Fruit fly (Drosophila melanogaster) whole organism, prepupa: ENCODE measurements around the gene xit.

ENCODE experiments used
- CG10669 ChIP-seq: fragments of 200-800 bp; sonication (Bioruptor generic); optimal IDR thresholded peaks from 3 replicates; lab custom pipeline; 2018; ENCODE audit warnings: missing biosample characterization, mild to moderate bottlenecking, missing genetic modification characterization, moderate library complexity
- CG11294 ChIP-seq: fragments of 200-800 bp; sonication (Bioruptor generic); IDR thresholded peaks from 2 replicates; pipeline ENCODE4 v1.3.6; 2022; ENCODE audit warnings: missing biosample characterization, missing genetic modification characterization
- CG11762 ChIP-seq: fragments of 200-800 bp; sonication (Bioruptor generic); optimal IDR thresholded peaks from 3 replicates; lab custom pipeline; 2016; ENCODE audit warnings: missing biosample characterization, missing genetic modification characterization; ENCODE audit not compliant: insufficient read depth
- CG11902 ChIP-seq: fragments of 200-800 bp; sonication (Bioruptor generic); optimal IDR thresholded peaks from 3 replicates; lab custom pipeline; 2016; ENCODE audit warnings: missing biosample characterization, missing genetic modification characterization
- CG15336 ChIP-seq: fragments of 200-800 bp; sonication (Bioruptor generic); IDR thresholded peaks from 2 replicates; pipeline ENCODE4 v1.3.6; 2022; ENCODE audit warnings: missing biosample characterization, missing genetic modification characterization
- CG1621 ChIP-seq: fragments of 200-800 bp; sonication (Bioruptor generic); optimal IDR thresholded peaks from 3 replicates; lab custom pipeline; 2018; ENCODE audit warnings: missing biosample characterization, mild to moderate bottlenecking, missing genetic modification characterization
- CG16779 ChIP-seq: fragments of 200-800 bp; sonication (Bioruptor generic); optimal IDR thresholded peaks from 3 replicates; lab custom pipeline; 2017; ENCODE audit warnings: missing biosample characterization, mild to moderate bottlenecking, missing genetic modification characterization
- CG3032 ChIP-seq: fragments of 200-800 bp; optimal IDR thresholded peaks from 2 replicates; lab custom pipeline; 2019; ENCODE audit warnings: missing biosample characterization, mild to moderate bottlenecking, missing genetic modification characterization, moderate library complexity
- CG32006 ChIP-seq: fragments of 200-800 bp; sonication (Bioruptor generic); optimal IDR thresholded peaks from 3 replicates; lab custom pipeline; 2017; ENCODE audit warnings: missing biosample characterization, mild to moderate bottlenecking, missing genetic modification characterization
- CG34406 ChIP-seq: fragments of 200-800 bp; sonication (Bioruptor generic); optimal IDR thresholded peaks from 3 replicates; lab custom pipeline; 2016; ENCODE audit warnings: missing biosample characterization, missing genetic modification characterization
- CG3919 ChIP-seq: fragments of 200-800 bp; sonication (Bioruptor generic); optimal IDR thresholded peaks from 3 replicates; lab custom pipeline; 2016; ENCODE audit warnings: missing biosample characterization, missing genetic modification characterization
- CG4318 ChIP-seq: fragments of 200-800 bp; sonication (Bioruptor generic); optimal IDR thresholded peaks from 3 replicates; lab custom pipeline; 2017; ENCODE audit warnings: missing biosample characterization, mild to moderate bottlenecking, missing genetic modification characterization
- CG6163 ChIP-seq: fragments of 200-800 bp; sonication (Bioruptor generic); IDR thresholded peaks from 3 replicates; pipeline ENCODE4 v1.3.6; 2022; ENCODE audit warnings: missing biosample characterization, missing genetic modification characterization
- CG6792 ChIP-seq: fragments of 200-800 bp; sonication (Bioruptor generic); optimal IDR thresholded peaks from 3 replicates; lab custom pipeline; 2016; ENCODE audit warnings: missing biosample characterization, missing genetic modification characterization
- CG6854 ChIP-seq: fragments of 200-800 bp; sonication (Bioruptor generic); optimal IDR thresholded peaks from 2 replicates; lab custom pipeline; 2017; ENCODE audit warnings: missing biosample characterization, mild to moderate bottlenecking, missing genetic modification characterization
- CG8119 ChIP-seq: fragments of 200-800 bp; sonication (Bioruptor generic); IDR thresholded peaks from 3 replicates; pipeline ENCODE4 v1.3.6; 2022; ENCODE audit warnings: missing biosample characterization, missing genetic modification characterization
- CG8319 ChIP-seq: fragments of 200-800 bp; sonication (Bioruptor generic); optimal IDR thresholded peaks from 3 replicates; lab custom pipeline; 2016; ENCODE audit warnings: missing biosample characterization, missing genetic modification characterization
- Eip78C ChIP-seq: fragments of 200-800 bp; sonication (Bioruptor generic); peaks from one replicate; lab custom pipeline; 2016; ENCODE audit warnings: missing biosample characterization, missing genetic modification characterization
- Eip93F ChIP-seq: fragments of 200-800 bp; sonication (Bioruptor generic); optimal IDR thresholded peaks from 2 replicates; lab custom pipeline; 2016; ENCODE audit warnings: missing biosample characterization, mild to moderate bottlenecking, missing genetic modification characterization
- Ets21C ChIP-seq: fragments of 200-800 bp; sonication (Bioruptor generic); optimal IDR thresholded peaks from 3 replicates; lab custom pipeline; 2016; ENCODE audit warnings: missing biosample characterization, missing genetic modification characterization
- Ets96B ChIP-seq: fragments of 200-800 bp; optimal IDR thresholded peaks from 2 replicates; lab custom pipeline; 2019; ENCODE audit warnings: missing biosample characterization, mild to moderate bottlenecking, missing genetic modification characterization, moderate library complexity
- Gug ChIP-seq: fragments of 200-800 bp; sonication (Bioruptor generic); IDR thresholded peaks from 2 replicates; pipeline ENCODE4 v1.3.6; 2022; ENCODE audit warnings: missing biosample characterization, missing genetic modification characterization
- Hr38 ChIP-seq: sonication (Bioruptor generic); optimal IDR thresholded peaks from 2 replicates; lab custom pipeline; 2016; ENCODE audit warnings: missing biosample characterization, missing genetic modification characterization
- Hr39 ChIP-seq: fragments of 200-800 bp; sonication (Bioruptor generic); optimal IDR thresholded peaks from 2 replicates; lab custom pipeline; 2016; ENCODE audit warnings: missing biosample characterization, missing genetic modification characterization
- Hr4 ChIP-seq: fragments of 200-800 bp; sonication (Bioruptor generic); optimal IDR thresholded peaks from 3 replicates; lab custom pipeline; 2016; ENCODE audit warnings: missing biosample characterization, missing genetic modification characterization
- Lpt ChIP-seq: fragments of 200-800 bp; sonication (Bioruptor generic); optimal IDR thresholded peaks from 3 replicates; lab custom pipeline; 2016; ENCODE audit warnings: missing biosample characterization, missing genetic modification characterization
- Met ChIP-seq: fragments of 200-800 bp; sonication (Bioruptor generic); optimal IDR thresholded peaks from 3 replicates; lab custom pipeline; 2016; ENCODE audit warnings: missing biosample characterization, missing genetic modification characterization
- OdsH ChIP-seq: fragments of 200-800 bp; sonication (Bioruptor generic); optimal IDR thresholded peaks from 3 replicates; lab custom pipeline; 2016; ENCODE audit warnings: missing biosample characterization, missing genetic modification characterization
- Sox102F ChIP-seq: fragments of 200-800 bp; sonication (Bioruptor generic); optimal IDR thresholded peaks from 2 replicates; lab custom pipeline; 2016; ENCODE audit warnings: missing biosample characterization, mild to moderate bottlenecking, missing genetic modification characterization
- achi ChIP-seq: fragments of 200-800 bp; sonication (Bioruptor generic); optimal IDR thresholded peaks from 3 replicates; lab custom pipeline; 2016; ENCODE audit warnings: missing biosample characterization, missing genetic modification characterization
- acj6 ChIP-seq: fragments of 200-800 bp; sonication (Bioruptor generic); optimal IDR thresholded peaks from 3 replicates; lab custom pipeline; 2016; ENCODE audit warnings: missing biosample characterization, missing genetic modification characterization
- cyc ChIP-seq: fragments of 200-800 bp; sonication (Bioruptor generic); optimal IDR thresholded peaks from 3 replicates; lab custom pipeline; 2016; ENCODE audit warnings: missing biosample characterization, missing genetic modification characterization
- dac ChIP-seq: fragments of 200-800 bp; sonication (Bioruptor generic); optimal IDR thresholded peaks from 2 replicates; lab custom pipeline; 2017; ENCODE audit warnings: missing biosample characterization, mild to moderate bottlenecking, missing genetic modification characterization
- dsx ChIP-seq: fragments of 200-800 bp; optimal IDR thresholded peaks from 3 replicates; lab custom pipeline; 2019; ENCODE audit warnings: missing biosample characterization, mild to moderate bottlenecking, missing genetic modification characterization, moderate library complexity; ENCODE audit not compliant: poor library complexity, severe bottlenecking
- eg ChIP-seq: fragments of 200-800 bp; sonication (Bioruptor generic); IDR thresholded peaks from 3 replicates; pipeline ENCODE4 v1.3.6; 2022; ENCODE audit warnings: missing biosample characterization, missing genetic modification characterization
- fd59A ChIP-seq: fragments of 200-800 bp; sonication (Bioruptor generic); optimal IDR thresholded peaks from 2 replicates; lab custom pipeline; 2017; ENCODE audit warnings: missing biosample characterization, mild to moderate bottlenecking, missing genetic modification characterization, missing genetic modification reagents
- fkh ChIP-seq: fragments of 200-800 bp; sonication (Bioruptor generic); optimal IDR thresholded peaks from 3 replicates; lab custom pipeline; 2017; ENCODE audit warnings: missing biosample characterization, mild to moderate bottlenecking, missing genetic modification characterization, moderate library complexity
- lz ChIP-seq: fragments of 200-800 bp; sonication (Bioruptor generic); optimal IDR thresholded peaks from 3 replicates; lab custom pipeline; 2016; ENCODE audit warnings: missing biosample characterization, missing genetic modification characterization
- net ChIP-seq: fragments of 200-800 bp; sonication (Bioruptor generic); optimal IDR thresholded peaks from 3 replicates; lab custom pipeline; 2016; ENCODE audit warnings: missing biosample characterization, missing genetic modification characterization
- salr ChIP-seq, 2 experiments: fragments of 200-800 bp; sonication (Bioruptor generic); optimal IDR thresholded peaks; 3 replicates each; lab custom pipeline; 2016 to 2018; ENCODE audit warnings: missing biosample characterization in 2 of 2, missing genetic modification characterization in 2 of 2, mild to moderate bottlenecking in 1 of 2
- ss ChIP-seq, 2 experiments: fragments of 200-800 bp; sonication (Bioruptor generic); optimal IDR thresholded peaks; 2 replicates in 1 of 2; 3 replicates in 1 of 2; lab custom pipeline; 2017 to 2018; ENCODE audit warnings: mild to moderate bottlenecking in 2 of 2, missing biosample characterization in 2 of 2, missing genetic modification characterization in 2 of 2, moderate library complexity in 1 of 2
- topi ChIP-seq: fragments of 200-800 bp; sonication (Bioruptor generic); optimal IDR thresholded peaks from 3 replicates; lab custom pipeline; 2016; ENCODE audit warnings: missing biosample characterization, missing genetic modification characterization
- vri ChIP-seq: fragments of 200-800 bp; sonication (Bioruptor generic); optimal IDR thresholded peaks from 3 replicates; lab custom pipeline; 2016; ENCODE audit warnings: missing biosample characterization, mild to moderate bottlenecking, missing genetic modification characterization

Gene xit

dm6 chrX:6859756-6860412 is 39.1 kb downstream of the xit start (continued):
- TF ChIP-seq dac (GFP tag; lab: Kevin White, UChicago) (no peak), CG11902 (GFP tag; lab: Kevin White, UChicago) (peak; percentile 82), OdsH (GFP tag; lab: Kevin White, UChicago) (peak; percentile 13), lz (GFP tag; lab: Kevin White, UChicago) (peak; percentile 83), Met (GFP tag; lab: Kevin White, UChicago) (peak; percentile 82), Eip78C (GFP tag; lab: Kevin White, UChicago) (peak; percentile 82), CG6792 (GFP tag; lab: Kevin White, UChicago) (peak; percentile 13), CG6854 (GFP tag; lab: Kevin White, UChicago) (peak; percentile 64), CG11762 (GFP tag; lab: Kevin White, UChicago) (peak; percentile 67), ss (GFP tag; optimal IDR thresholded peaks at IDR 0.05; lab: Kevin White, UChicago) (no peak), CG4318 (GFP tag; lab: Kevin White, UChicago) (peak; percentile 9), CG15336 (GFP tag; lab: Robert Waterston, UW) (no peak), Sox102F (GFP tag; lab: Kevin White, UChicago) (peak; percentile 31), net (GFP tag; lab: Kevin White, UChicago) (peak; percentile 30), cyc (GFP tag; lab: Kevin White, UChicago) (peak; percentile 88), CG34406 (GFP tag; lab: Kevin White, UChicago) (peak; percentile 32)

- peak; percentile 20 for TF ChIP-seq CG32006 (GFP tag; lab: Kevin White, UChicago)
- TF ChIP-seq CG8119 (GFP tag; lab: Robert Waterston, UW): peak; percentile 58; the same call in 2 of the 3 replicates
- no peak for TF ChIP-seq CG11294
- peak; percentile 10 to 32 for TF ChIP-seq ss (GFP tag; optimal IDR thresholded peaks at IDR 0.05; lab: Kevin White, UChicago)
- no peak for TF ChIP-seq lz (GFP tag; lab: Kevin White, UChicago)
- TF ChIP-seq Hr4 (GFP tag; lab: Kevin White, UChicago): peak; percentile 46
- peak; percentile 44 for TF ChIP-seq fkh
- TF ChIP-seq CG3032 (tag; lab: Kevin White, UChicago): no peak
- 0 out of 2 replicates have a peak, but pooled peaks have one; percentile 13 for TF ChIP-seq CG15336 (GFP tag; lab: Robert Waterston, UW)
These were observed 39.7 kb downstream of the xit start for dm6 chrX:6860413-6861089.

dm6 chrX:6861523-6862077 is 40.8 kb downstream of the xit start:
- TF ChIP-seq Ets21C (GFP tag; lab: Kevin White, UChicago) (peak; percentile 69), net (GFP tag; lab: Kevin White, UChicago) (peak; percentile 55), topi (GFP tag; lab: Kevin White, UChicago) (peak; percentile 88), eg (GFP tag; lab: Robert Waterston, UW) (peak; percentile 91), CG10669 (peak; percentile 75), salr (GFP tag; optimal IDR thresholded peaks at IDR 0.05; lab: Kevin White, UChicago) (peak in 1 of 2 experiments; percentile 38), CG16779 (tag; lab: Kevin White, UChicago) (peak; percentile 42), Ets96B (peak; percentile 73), CG34406 (GFP tag; lab: Kevin White, UChicago) (peak; percentile 66), CG4318 (GFP tag; lab: Kevin White, UChicago) (peak; percentile 79), vri (GFP tag; lab: Kevin White, UChicago) (peak; percentile 72), dsx (GFP tag; lab: Kevin White, UChicago) (peak; percentile 60), fd59A (GFP tag; lab: Kevin White, UChicago) (peak; percentile 69), Hr38 (GFP tag; lab: Kevin White, UChicago) (peak; percentile 41), CG3919 (GFP tag; lab: Kevin White, UChicago) (peak; percentile 74), CG6163 (GFP tag; lab: Robert Waterston, UW) (peak; percentile 83), CG8119 (GFP tag; lab: Robert Waterston, UW) (peak; percentile 82), achi (GFP tag; lab: Kevin White, UChicago) (peak; percentile 80), acj6 (GFP tag; lab: Kevin White, UChicago) (peak; percentile 68), Hr39 (GFP tag; lab: Kevin White, UChicago) (peak; percentile 78), CG11762 (GFP tag; lab: Kevin White, UChicago) (peak; percentile 17), CG8319 (GFP tag; lab: Kevin White, UChicago) (no peak), ss (GFP tag; optimal IDR thresholded peaks at IDR 0.05; lab: Kevin White, UChicago) (peak; percentile 64 to 78), Lpt (GFP tag; lab: Kevin White, UChicago) (peak; percentile 10), CG6792 (GFP tag; lab: Kevin White, UChicago) (peak; percentile 54), Eip93F (GFP tag; lab: Kevin White, UChicago) (peak; percentile 1), Gug (GFP tag; lab: Robert Waterston, UW) (peak; percentile 88), dac (GFP tag; lab: Kevin White, UChicago) (peak; percentile 67), CG1621 (peak; percentile 64)
